Fruit fly (Drosophila melanogaster) whole organism, embryonic: Measurements from ENCODE around the gene dysf.

Source experiments
- Aef1 ChIP-seq: fragments of 200-800 bp; sonication (Bioruptor generic); IDR thresholded peaks from 3 replicates; pipeline ENCODE4 v1.3.6; 2022; ENCODE audit warnings: missing biosample characterization, missing genetic modification characterization
- Atf-2 ChIP-seq: fragments of 200-800 bp; sonication (Bioruptor generic); optimal IDR thresholded peaks from 2 replicates; lab custom pipeline; 2016; ENCODE audit warnings: missing biosample characterization, missing genetic modification characterization
- BEAF-32 ChIP-seq: fragments of 200-800 bp; sonication (Bioruptor generic); optimal IDR thresholded peaks from 3 replicates; lab custom pipeline; 2017; ENCODE audit warnings: missing biosample characterization, missing genetic modification characterization, mild to moderate bottlenecking, moderate library complexity, missing genetic modification reagents
- CG10431 ChIP-seq: fragments of 200-800 bp; sonication (Bioruptor generic); optimal IDR thresholded peaks from 3 replicates; lab custom pipeline; 2018; ENCODE audit warnings: missing biosample characterization, mild to moderate bottlenecking, missing genetic modification characterization
- CG10959 ChIP-seq: fragments of 200-800 bp; sonication (Bioruptor generic); IDR thresholded peaks from 2 replicates; pipeline ENCODE4 v1.3.6; 2022; ENCODE audit warnings: missing biosample characterization, missing genetic modification characterization
- CG11398 ChIP-seq: fragments of 200-800 bp; sonication (Bioruptor generic); optimal IDR thresholded peaks from 2 replicates; lab custom pipeline; 2016; ENCODE audit warnings: missing biosample characterization, missing genetic modification characterization
- CG12155 ChIP-seq: fragments of 200-800 bp; sonication (Bioruptor generic); optimal IDR thresholded peaks from 3 replicates; lab custom pipeline; 2016; ENCODE audit warnings: missing biosample characterization, missing genetic modification characterization
- CG12391 ChIP-seq: fragments of 200-800 bp; sonication (Bioruptor generic); optimal IDR thresholded peaks from 3 replicates; lab custom pipeline; 2018; ENCODE audit warnings: missing biosample characterization, mild to moderate bottlenecking, missing genetic modification characterization, moderate library complexity
- CG1602 ChIP-seq: fragments of 200-800 bp; sonication (Bioruptor generic); optimal IDR thresholded peaks from 3 replicates; lab custom pipeline; 2016; ENCODE audit warnings: missing biosample characterization, missing genetic modification characterization
- CG17359 ChIP-seq: fragments of 200-800 bp; sonication (Bioruptor generic); optimal IDR thresholded peaks from 3 replicates; lab custom pipeline; 2018; ENCODE audit warnings: missing biosample characterization, mild to moderate bottlenecking, missing genetic modification characterization, moderate library complexity
- CG18262 ChIP-seq: fragments of 200-800 bp; optimal IDR thresholded peaks from 3 replicates; lab custom pipeline; 2019; ENCODE audit warnings: missing biosample characterization, mild to moderate bottlenecking, missing genetic modification characterization, moderate library complexity
- CG18599 ChIP-seq: fragments of 200-800 bp; sonication (Bioruptor generic); optimal IDR thresholded peaks from 3 replicates; lab custom pipeline; 2017; ENCODE audit warnings: missing biosample characterization, missing genetic modification characterization, mild to moderate bottlenecking, moderate library complexity, missing genetic modification reagents
- CG2889 ChIP-seq: fragments of 200-800 bp; sonication (Bioruptor generic); IDR thresholded peaks from 3 replicates; pipeline ENCODE4 v1.3.6; 2022; ENCODE audit warnings: missing biosample characterization, missing genetic modification characterization
- CG3407 ChIP-seq: fragments of 200-800 bp; sonication (Bioruptor generic); optimal IDR thresholded peaks from 2 replicates; lab custom pipeline; 2018; ENCODE audit warnings: missing biosample characterization, mild to moderate bottlenecking, missing genetic modification characterization
- CG3726 ChIP-seq: fragments of 200-800 bp; sonication (Bioruptor generic); IDR thresholded peaks from 3 replicates; pipeline ENCODE4, ENCODE4 v1.3.6; 2022; ENCODE audit warnings: missing biosample characterization, missing genetic modification characterization
- CG4424 ChIP-seq: fragments of 200-800 bp; sonication (Bioruptor generic); optimal IDR thresholded peaks from 3 replicates; lab custom pipeline; 2016; ENCODE audit warnings: missing biosample characterization, missing genetic modification characterization
- CG4617 ChIP-seq: fragments of 200-800 bp; sonication (Bioruptor generic); optimal IDR thresholded peaks from 3 replicates; lab custom pipeline; 2016; ENCODE audit warnings: missing biosample characterization, missing genetic modification characterization, borderline replicate concordance
- CG6175 ChIP-seq: fragments of 200-800 bp; sonication (Bioruptor generic); IDR thresholded peaks from 3 replicates; pipeline ENCODE4 v1.3.6; 2022; ENCODE audit warnings: missing biosample characterization, missing genetic modification characterization
- CG6813 ChIP-seq: fragments of 200-800 bp; sonication (Bioruptor generic); optimal IDR thresholded peaks from 2 replicates; lab custom pipeline; 2017; ENCODE audit warnings: missing biosample characterization, missing genetic modification characterization, mild to moderate bottlenecking, moderate library complexity, missing genetic modification reagents
- CG7372 ChIP-seq: fragments of 200-800 bp; sonication (Bioruptor generic); IDR thresholded peaks from 2 replicates; pipeline ENCODE4 v1.3.6; 2022; ENCODE audit warnings: missing biosample characterization, missing genetic modification characterization
- CG8281 ChIP-seq: fragments of 200-800 bp; sonication (Bioruptor generic); optimal IDR thresholded peaks from 2 replicates; lab custom pipeline; 2018; ENCODE audit warnings: missing biosample characterization, mild to moderate bottlenecking, missing genetic modification characterization, moderate library complexity
- CG9215 ChIP-seq: fragments of 200-800 bp; sonication (Bioruptor generic); IDR thresholded peaks from 2 replicates; pipeline ENCODE4 v1.3.6; 2022; ENCODE audit warnings: missing biosample characterization, missing genetic modification characterization
- Chrac-16 ChIP-seq: fragments of 200-800 bp; sonication (Bioruptor generic); optimal IDR thresholded peaks from 3 replicates; lab custom pipeline; 2016; ENCODE audit warnings: missing biosample characterization, missing genetic modification characterization
- D19B ChIP-seq: fragments of 200-800 bp; sonication (Bioruptor generic); optimal IDR thresholded peaks from 2 replicates; lab custom pipeline; 2017; ENCODE audit warnings: missing biosample characterization, mild to moderate bottlenecking, missing genetic modification characterization
- HLH3B ChIP-seq: fragments of 200-800 bp; sonication (Bioruptor generic); IDR thresholded peaks from 2 replicates; pipeline ENCODE4 v1.3.6; 2022; ENCODE audit warnings: missing biosample characterization, missing genetic modification characterization
- Hmx ChIP-seq: fragments of 200-800 bp; sonication (Bioruptor generic); optimal IDR thresholded peaks from 2 replicates; lab custom pipeline; 2016; ENCODE audit warnings: missing biosample characterization, missing genetic modification characterization
- Hr3 ChIP-seq: fragments of 200-800 bp; sonication (Bioruptor generic); optimal IDR thresholded peaks from 3 replicates; lab custom pipeline; 2016; ENCODE audit warnings: missing biosample characterization, missing genetic modification characterization
- Meics ChIP-seq: fragments of 200-800 bp; sonication (Bioruptor generic); optimal IDR thresholded peaks from 2 replicates; lab custom pipeline; 2017; ENCODE audit warnings: missing biosample characterization, mild to moderate bottlenecking, missing genetic modification characterization
- Mrtf ChIP-seq: fragments of 200-800 bp; sonication (Bioruptor generic); IDR thresholded peaks from 3 replicates; pipeline ENCODE4 v1.3.6; 2022; ENCODE audit warnings: missing biosample characterization, missing genetic modification characterization
- NC2α ChIP-seq: fragments of 200-800 bp; sonication (Bioruptor generic); optimal IDR thresholded peaks from 2 replicates; lab custom pipeline; 2016; ENCODE audit warnings: missing biosample characterization, missing genetic modification characterization
- Nf-YA ChIP-seq: fragments of 200-800 bp; sonication (Bioruptor generic); IDR thresholded peaks from 2 replicates; pipeline ENCODE4 v1.3.6; 2022; ENCODE audit warnings: missing biosample characterization, missing genetic modification characterization
- Opbp ChIP-seq: fragments of 200-800 bp; sonication (Bioruptor generic); IDR thresholded peaks from 3 replicates; pipeline ENCODE4 v1.3.6; 2022; ENCODE audit warnings: missing biosample characterization, missing genetic modification characterization; ENCODE audit not compliant: partially characterized antibody
- Vsx1 ChIP-seq: fragments of 200-800 bp; sonication (Bioruptor generic); optimal IDR thresholded peaks from 2 replicates; lab custom pipeline; 2017; ENCODE audit warnings: missing biosample characterization, mild to moderate bottlenecking, missing genetic modification characterization, missing genetic modification reagents
- bab2 ChIP-seq: fragments of 200-800 bp; sonication (Bioruptor generic); optimal IDR thresholded peaks from 2 replicates; lab custom pipeline; 2016; ENCODE audit warnings: missing biosample characterization, missing genetic modification characterization
- fd102C ChIP-seq: fragments of 200-800 bp; sonication (Bioruptor generic); optimal IDR thresholded peaks from 2 replicates; lab custom pipeline; 2018; ENCODE audit warnings: missing biosample characterization, mild to moderate bottlenecking, missing genetic modification characterization, moderate library complexity
- grn ChIP-seq: fragments of 200-800 bp; sonication (Bioruptor generic); optimal IDR thresholded peaks from 3 replicates; lab custom pipeline; 2017; ENCODE audit warnings: missing biosample characterization, missing genetic modification characterization
- h ChIP-seq: fragments of >200 bp; optimal IDR thresholded peaks from 2 replicates; lab custom pipeline; 2017
- mirr ChIP-seq: fragments of 200-800 bp; sonication (Bioruptor generic); optimal IDR thresholded peaks from 3 replicates; lab custom pipeline; 2018; ENCODE audit warnings: missing biosample characterization, mild to moderate bottlenecking, missing genetic modification characterization
- nom ChIP-seq: fragments of 200-800 bp; sonication (Bioruptor generic); optimal IDR thresholded peaks from 2 replicates; lab custom pipeline; 2017; ENCODE audit warnings: missing biosample characterization, missing genetic modification characterization, mild to moderate bottlenecking, moderate library complexity, missing genetic modification reagents
- pros ChIP-seq: fragments of 200-800 bp; sonication (Bioruptor generic); optimal IDR thresholded peaks from 3 replicates; lab custom pipeline; 2019; ENCODE audit warnings: missing biosample characterization, mild to moderate bottlenecking, missing genetic modification characterization, moderate library complexity
- run ChIP-seq: fragments of 200-800 bp; sonication (Bioruptor generic); optimal IDR thresholded peaks from 3 replicates; lab custom pipeline; 2018; ENCODE audit warnings: missing biosample characterization, mild to moderate bottlenecking, missing genetic modification characterization
- salm ChIP-seq: fragments of 200-800 bp; sonication (Bioruptor generic); optimal IDR thresholded peaks from 2 replicates; lab custom pipeline; 2018; ENCODE audit warnings: missing biosample characterization, mild to moderate bottlenecking, missing genetic modification characterization
- scrt ChIP-seq: fragments of 200-800 bp; sonication (Bioruptor generic); optimal IDR thresholded peaks from 2 replicates; lab custom pipeline; 2018; ENCODE audit warnings: missing biosample characterization, mild to moderate bottlenecking, missing genetic modification characterization, moderate library complexity
- sima ChIP-seq: fragments of 200-800 bp; sonication (Bioruptor generic); optimal IDR thresholded peaks from 2 replicates; lab custom pipeline; 2016; ENCODE audit warnings: missing biosample characterization, missing genetic modification characterization
- tgo ChIP-seq: fragments of 200-800 bp; sonication (Bioruptor generic); IDR thresholded peaks from 3 replicates; pipeline ENCODE4 v1.3.6; 2022; ENCODE audit warnings: missing biosample characterization, missing genetic modification characterization
- ttk ChIP-seq: fragments of 200-800 bp; sonication (Bioruptor generic); IDR thresholded peaks from 2 replicates; pipeline ENCODE4 v2.1.2; 2022; ENCODE audit warnings: missing biosample characterization, missing genetic modification characterization
- twi ChIP-seq: fragments of 200-800 bp; optimal IDR thresholded peaks from 2 replicates; lab custom pipeline; 2019; ENCODE audit warnings: missing biosample characterization, mild to moderate bottlenecking, missing genetic modification characterization, moderate library complexity
- zfh2 ChIP-seq: fragments of 200-800 bp; sonication (Bioruptor generic); optimal IDR thresholded peaks from 2 replicates; lab custom pipeline; 2016; ENCODE audit warnings: missing biosample characterization, missing genetic modification characterization

The dysf gene

DNA sequence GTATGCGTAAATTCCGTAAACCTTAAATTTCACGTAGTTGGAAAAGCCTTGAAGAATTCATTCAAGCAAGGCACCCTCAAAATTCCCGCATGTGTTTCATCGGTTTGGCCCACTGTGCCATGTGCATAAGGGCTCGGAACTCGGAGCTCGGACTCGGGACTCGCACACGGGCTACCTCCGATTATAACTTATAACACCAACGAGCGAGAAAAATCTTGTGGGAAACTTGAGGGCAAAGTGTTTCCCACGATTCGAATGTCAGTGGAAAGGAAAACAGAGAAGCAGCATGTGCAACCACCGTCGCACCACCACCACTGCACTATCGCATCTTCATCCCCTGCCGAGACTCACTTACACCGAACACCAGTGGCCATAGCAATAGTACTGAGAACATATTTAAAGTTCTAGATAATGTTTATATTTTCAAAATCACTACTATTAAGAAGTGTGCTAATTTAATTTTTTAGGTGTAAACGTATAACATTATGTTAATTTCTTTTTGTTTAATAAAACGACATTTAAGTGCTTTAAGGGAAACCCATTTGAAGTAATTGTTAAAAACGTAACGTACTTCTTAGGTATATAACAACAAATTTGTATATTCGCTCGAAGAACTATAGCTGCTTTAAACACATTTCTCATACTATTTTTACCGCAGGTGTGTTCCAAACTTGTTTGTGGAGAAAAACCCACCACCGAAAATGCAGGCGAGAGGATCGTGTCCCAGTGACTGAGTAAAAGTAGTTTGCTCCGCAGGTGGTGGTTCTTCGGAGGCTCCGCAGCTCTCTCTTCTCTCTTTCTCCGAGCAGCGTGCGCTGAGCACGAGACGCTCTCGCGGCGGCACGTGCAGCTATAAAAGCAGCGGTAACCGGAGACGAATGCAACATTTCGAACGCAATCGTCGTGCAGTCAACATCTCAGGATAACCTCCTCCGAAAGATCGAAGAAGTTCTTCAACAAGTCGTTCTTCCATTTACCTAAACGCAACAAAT lies 62.1 kb downstream of the dysf start (continued):
- peak; percentile 85 for TF ChIP-seq CG10959 (GFP tag; lab: Robert Waterston, UW)
- TF ChIP-seq CG9215 (GFP tag; lab: Robert Waterston, UW): peak; percentile 21; the same call in 1 of the 2 replicates
- TF ChIP-seq D19B (GFP tag; lab: Kevin White, UChicago): no peak
- peak; percentile 99 for TF ChIP-seq CG18262 (tag; lab: Kevin White, UChicago)
- peak; percentile 2 for TF ChIP-seq BEAF-32 (GFP tag; lab: Kevin White, UChicago)
- TF ChIP-seq CG12391 (tag; lab: Kevin White, UChicago): peak; percentile 97
- peak; percentile 36 for TF ChIP-seq scrt
- peak; percentile 88 for TF ChIP-seq CG17359 (tag; lab: Kevin White, UChicago)
- TF ChIP-seq Nf-YA (GFP tag; lab: Robert Waterston, UW): no peak
- peak; percentile 69 for TF ChIP-seq Atf-2 (GFP tag; lab: Kevin White, UChicago)
- TF ChIP-seq NC2α: peak; percentile 12
- TF ChIP-seq Aef1 (GFP tag; lab: Robert Waterston, UW): 0 out of 3 replicates have a peak, but pooled peaks have one; percentile 22
- peak; percentile 77 for TF ChIP-seq bab2
- peak; percentile 54; the same call in 2 of the 3 replicates for TF ChIP-seq tgo
- TF ChIP-seq CG8281 (tag; lab: Kevin White, UChicago): peak; percentile 77
- TF ChIP-seq run: peak; percentile 61
- peak; percentile 89 for TF ChIP-seq CG1602 (GFP tag; lab: Kevin White, UChicago)
- peak; percentile 92 for TF ChIP-seq CG10431
- peak; percentile 95 for TF ChIP-seq twi
- TF ChIP-seq Chrac-16 (GFP tag; lab: Kevin White, UChicago): peak; percentile 86
- TF ChIP-seq CG2889 (GFP tag; lab: Robert Waterston, UW): no peak
- peak; percentile 90 for TF ChIP-seq nom
- peak; percentile 45 for TF ChIP-seq grn (GFP tag; lab: Kevin White, UChicago)
- TF ChIP-seq CG4424 (GFP tag; lab: Kevin White, UChicago): peak; percentile 87
- peak; percentile 49 for TF ChIP-seq CG4617 (GFP tag; lab: Kevin White, UChicago)
- TF ChIP-seq CG6813 (GFP tag; lab: Kevin White, UChicago): peak; percentile 84
- TF ChIP-seq salm: peak; percentile 81
- TF ChIP-seq zfh2 (GFP tag; lab: Kevin White, UChicago): no peak
- no peak for TF ChIP-seq sima (GFP tag; lab: Kevin White, UChicago)
- no peak for TF ChIP-seq h (lab: Kevin White, UChicago)
- TF ChIP-seq Hr3 (GFP tag; lab: Kevin White, UChicago): peak; percentile 83
- TF ChIP-seq CG18599 (GFP tag; lab: Kevin White, UChicago): peak; percentile 78
- peak; percentile 90 for TF ChIP-seq CG3407 (GFP tag; lab: Kevin White, UChicago)
- TF ChIP-seq CG6175: no peak
- peak; percentile 70 for TF ChIP-seq Vsx1 (GFP tag; lab: Kevin White, UChicago)
- peak; percentile 67 for TF ChIP-seq CG11398 (GFP tag; lab: Kevin White, UChicago)
- peak; percentile 99 for TF ChIP-seq pros (GFP tag; lab: Kevin White, UChicago)
- 0 out of 2 replicates have a peak, but pooled peaks have one; percentile 13 for TF ChIP-seq CG7372 (GFP tag; lab: Robert Waterston, UW)
- TF ChIP-seq CG12155: peak; percentile 43
- TF ChIP-seq fd102C (GFP tag; lab: Kevin White, UChicago): peak; percentile 92
- TF ChIP-seq CG3726: no peak
- peak; percentile 42 for TF ChIP-seq Meics (GFP tag; lab: Kevin White, UChicago)
- TF ChIP-seq Opbp (GFP tag; lab: Robert Waterston, UW): 0 out of 3 replicates have a peak, but pooled peaks have one; percentile 27
- TF ChIP-seq HLH3B (GFP tag; lab: Robert Waterston, UW): peak; percentile 62
- TF ChIP-seq ttk (GFP tag; lab: Robert Waterston, UW): peak; percentile 45; the same call in 1 of the 2 replicates
- no peak for TF ChIP-seq mirr (GFP tag; lab: Kevin White, UChicago)
- TF ChIP-seq Mrtf (GFP tag; lab: Robert Waterston, UW): no peak; the same call in 2 of the 3 replicates
- no peak for TF ChIP-seq Hmx (GFP tag; lab: Kevin White, UChicago)
